Fruit fly (Drosophila melanogaster): ENCODE data around the gene Trl.

DNA sequence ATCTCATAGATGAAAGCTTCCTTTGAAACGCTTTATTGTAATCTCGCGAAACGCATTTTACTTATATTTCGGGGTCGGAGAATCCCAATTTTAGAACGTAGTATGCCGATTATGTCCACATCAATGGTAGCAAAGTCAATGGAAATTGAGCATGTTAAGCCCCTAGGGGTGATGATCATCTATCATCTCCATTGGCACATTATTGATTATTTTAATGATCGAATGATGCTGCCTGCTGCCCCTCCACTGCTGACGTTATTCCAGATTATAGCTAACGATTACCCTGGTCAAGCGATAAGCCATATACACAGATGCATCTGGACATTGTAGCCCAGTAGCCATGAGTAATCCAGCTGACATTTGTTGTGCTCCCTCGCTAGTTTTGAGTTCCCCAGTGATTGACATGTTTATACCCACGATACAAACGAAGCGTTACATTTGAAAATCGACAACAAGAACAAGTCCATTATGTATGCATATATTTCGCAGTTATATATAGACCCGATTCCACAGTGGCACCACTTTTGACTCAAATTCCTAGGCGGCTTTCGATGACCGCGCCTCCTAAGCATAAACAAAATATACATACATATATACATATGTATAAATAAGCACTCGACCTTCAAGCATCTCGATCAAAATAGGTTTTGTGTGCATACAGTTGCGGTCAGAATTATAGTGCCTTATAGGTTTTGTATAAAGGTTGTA is 23.5 kb upstream of the Trl start:
- TF ChIP-seq Dfd (GFP tag; optimal IDR thresholded peaks at IDR 0.05): no peak
- TF ChIP-seq h (GFP tag; optimal IDR thresholded peaks at IDR 0.05): no peak
- no peak for TF ChIP-seq dsf (GFP tag; optimal IDR thresholded peaks at IDR 0.05; ENCODE audit: borderline replicate concordance)
- no peak for TF ChIP-seq usp (GFP tag; optimal IDR thresholded peaks at IDR 0.05)
- TF ChIP-seq psq (GFP tag; optimal IDR thresholded peaks at IDR 0.05): no peak
- TF ChIP-seq tai (GFP tag; optimal IDR thresholded peaks at IDR 0.05): no peak
- no peak for TF ChIP-seq Rel (GFP tag; optimal IDR thresholded peaks at IDR 0.05)
- TF ChIP-seq Rel (tag; optimal IDR thresholded peaks at IDR 0.05): peak; percentile 57
- no peak for TF ChIP-seq Myc (optimal IDR thresholded peaks at IDR 0.05)
- no peak for TF ChIP-seq foxo (GFP tag; optimal IDR thresholded peaks at IDR 0.05)
- no peak for TF ChIP-seq lola (GFP tag; optimal IDR thresholded peaks at IDR 0.05)

All from whole organism, wandering third instar larva.